Worm (Caenorhabditis elegans) whole organism, L4 larva: ENCODE data around the gene T20B3.1.

ENCODE experiments used
- ZK546.5 ChIP-seq, 2 experiments: sonication (generic microtip); optimal IDR thresholded peaks; 2 replicates each; lab custom pipeline; 2017; ENCODE audit warnings: missing biosample characterization in 2 of 2, missing genetic modification characterization in 2 of 2
- aly-2 ChIP-seq: sonication (generic microtip); optimal IDR thresholded peaks from 2 replicates; lab custom pipeline; 2018; ENCODE audit warnings: missing biosample characterization, missing genetic modification characterization
- ama-1 ChIP-seq: fragments of 150-350 bp; optimal IDR thresholded peaks from 2 replicates; lab custom pipeline; 2014; ENCODE audit warnings: inconsistent platforms, mixed read lengths
- ceh-82 ChIP-seq: sonication (generic microtip); optimal IDR thresholded peaks from 2 replicates; lab custom pipeline; 2017; ENCODE audit warnings: missing biosample characterization, missing genetic modification characterization
- egl-27 ChIP-seq: sonication (generic microtip); optimal IDR thresholded peaks from 3 replicates; lab custom pipeline; 2017; ENCODE audit warnings: missing biosample characterization, missing genetic modification reagents, missing genetic modification characterization
- fkh-10 ChIP-seq: fragments of 150-350 bp; optimal IDR thresholded peaks from 2 replicates; lab custom pipeline; 2014; ENCODE audit warnings: missing biosample characterization, missing genetic modification reagents, missing genetic modification characterization
- hlh-11 ChIP-seq: fragments of 200-800 bp; sonication (Bioruptor generic); optimal IDR thresholded peaks from 2 replicates; lab custom pipeline; 2018; ENCODE audit warnings: mild to moderate bottlenecking, missing genetic modification characterization, missing compliant biosample characterization
- hlh-30 ChIP-seq: sonication (generic microtip); optimal IDR thresholded peaks from 2 replicates; lab custom pipeline; 2017; ENCODE audit warnings: antibody characterized with exemption, mild to moderate bottlenecking, missing genetic modification characterization, missing compliant biosample characterization; ENCODE audit not compliant: insufficient read depth
- lin-1 ChIP-seq: fragments of 200-800 bp; sonication (Bioruptor generic); IDR thresholded peaks from 2 replicates; pipeline ENCODE4 v1.3.6; 2022; ENCODE audit warnings: missing genetic modification reagents, missing genetic modification characterization, missing compliant biosample characterization
- nhr-237 ChIP-seq: sonication (generic microtip); optimal IDR thresholded peaks from 2 replicates; lab custom pipeline; 2017; ENCODE audit warnings: missing biosample characterization, missing genetic modification characterization
- unc-39 ChIP-seq: sonication (generic microtip); optimal IDR thresholded peaks from 2 replicates; lab custom pipeline; 2017; ENCODE audit warnings: missing biosample characterization, missing genetic modification characterization
- zfp-3 ChIP-seq: fragments of 200-800 bp; sonication (Bioruptor generic); conservative IDR thresholded peaks from 2 replicates; pipeline ENCODE4 v1.3.6; 2022; ENCODE audit warnings: missing genetic modification reagents, missing genetic modification characterization, missing compliant biosample characterization

DNA sequence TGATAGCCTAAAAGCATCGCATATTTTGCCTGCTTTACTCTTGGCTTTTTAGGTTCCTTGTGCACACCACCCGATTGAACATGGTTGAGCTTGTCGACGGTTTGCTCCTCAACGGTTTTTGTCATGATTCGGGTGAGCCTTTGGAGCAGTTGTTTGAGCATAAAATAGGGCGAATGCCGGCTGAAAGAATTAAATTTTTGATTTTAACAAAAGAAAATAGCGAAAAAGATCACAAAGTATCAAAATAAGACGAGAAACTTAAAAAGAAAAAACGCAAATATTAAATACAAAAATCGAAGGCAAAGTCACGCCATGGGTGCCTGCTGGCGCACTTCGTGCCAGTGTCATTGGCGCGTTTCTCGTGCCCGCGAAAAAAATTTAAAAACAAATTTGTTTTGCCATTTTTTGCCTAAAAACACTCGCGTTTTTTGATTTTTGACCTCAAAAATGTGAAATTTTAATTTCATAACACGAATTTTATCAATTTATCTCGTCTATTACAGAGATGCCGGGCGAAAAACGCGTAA lies 20.5 kb upstream of the T20B3.1 start, which contains the start of the genes ctps-1 and pus-1:
- peak; percentile 37 for TF ChIP-seq hlh-11
- TF ChIP-seq fkh-10 (GFP tag; lab: Kevin White, UChicago): no peak
- TF ChIP-seq nhr-237: no peak
- no peak for TF ChIP-seq ZK546.5 (tag; optimal IDR thresholded peaks at IDR 0.05; lab: Kevin White, UChicago)
- no peak for TF ChIP-seq unc-39 (tag; lab: Kevin White, UChicago)
- TF ChIP-seq hlh-30 (tag; lab: Kevin White, UChicago): peak; percentile 58
- no peak for TF ChIP-seq egl-27 (tag; lab: Kevin White, UChicago)
- TF ChIP-seq lin-1: no peak
- TF ChIP-seq ceh-82 (tag; lab: Kevin White, UChicago): no peak
- no peak for TF ChIP-seq aly-2 (tag; lab: Kevin White, UChicago)
- TF ChIP-seq zfp-3 (GFP tag; lab: Robert Waterston, UW): no peak
- TF ChIP-seq ama-1 (lab: Kevin White, UChicago): peak; percentile 10
